Worm (Caenorhabditis elegans) whole organism, mixed stage, embryonic: ENCODE measurements around the gene his-42.
"Not testable (repeated sequence)": the region's sequence is repeated elsewhere in the genome, so short reads cannot be mapped to it uniquely, and the experiment has no call there.

Source experiments
- M03D4.4 ChIP-seq: sonication (generic microtip); optimal IDR thresholded peaks from 2 replicates; lab custom pipeline; 2017; ENCODE audit warnings: mild to moderate bottlenecking, missing genetic modification characterization, missing compliant biosample characterization
- blmp-1 ChIP-seq: fragments of 150-350 bp; optimal IDR thresholded peaks from 2 replicates; lab custom pipeline; 2014; ENCODE audit warnings: missing biosample characterization, missing genetic modification characterization
- ceh-39 ChIP-seq: fragments of 150-350 bp; optimal IDR thresholded peaks from 2 replicates; lab custom pipeline; 2014; ENCODE audit warnings: missing biosample characterization, missing genetic modification characterization
- ceh-83 ChIP-seq: fragments of 200-800 bp; sonication (Bioruptor generic); optimal IDR thresholded peaks from 2 replicates; lab custom pipeline; 2018; ENCODE audit warnings: mild to moderate bottlenecking, missing genetic modification characterization, missing compliant biosample characterization
- ces-1 ChIP-seq: fragments of 150-350 bp; optimal IDR thresholded peaks from 2 replicates; lab custom pipeline; 2014; ENCODE audit warnings: missing biosample characterization, missing genetic modification reagents, missing genetic modification characterization
- drap-1 ChIP-seq: fragments of 200-800 bp; sonication (Bioruptor generic); optimal IDR thresholded peaks from 3 replicates; lab custom pipeline; 2018; ENCODE audit warnings: mild to moderate bottlenecking, missing genetic modification characterization, missing compliant biosample characterization
- elt-1 ChIP-seq: sonication (generic microtip); optimal IDR thresholded peaks from 2 replicates; lab custom pipeline; 2017; ENCODE audit warnings: missing genetic modification characterization, mild to moderate bottlenecking, missing compliant biosample characterization, antibody characterized with exemption, moderate library complexity, borderline replicate concordance; ENCODE audit not compliant: insufficient read depth
- elt-3 ChIP-seq: fragments of 150-350 bp; optimal IDR thresholded peaks from 2 replicates; lab custom pipeline; 2014; ENCODE audit warnings: missing biosample characterization, missing genetic modification characterization
- ham-2 ChIP-seq: fragments of 200-800 bp; sonication (Bioruptor generic); optimal IDR thresholded peaks from 2 replicates; lab custom pipeline; 2018; ENCODE audit warnings: mild to moderate bottlenecking, missing genetic modification characterization, missing compliant biosample characterization
- hlh-1 ChIP-seq: fragments of 150-350 bp; optimal IDR thresholded peaks from 2 replicates; lab custom pipeline; 2014; ENCODE audit warnings: missing biosample characterization, missing genetic modification reagents, missing genetic modification characterization
- lin-13 ChIP-seq: fragments of 150-350 bp; optimal IDR thresholded peaks from 2 replicates; lab custom pipeline; 2014; ENCODE audit warnings: missing biosample characterization, missing genetic modification characterization
- lin-32 ChIP-seq: fragments of 200-800 bp; sonication (Bioruptor generic); optimal IDR thresholded peaks from 2 replicates; lab custom pipeline; 2018; ENCODE audit warnings: mild to moderate bottlenecking, missing genetic modification characterization, missing compliant biosample characterization
- lsy-2 ChIP-seq: fragments of 150-350 bp; optimal IDR thresholded peaks from 2 replicates; lab custom pipeline; 2014; ENCODE audit warnings: missing biosample characterization, missing genetic modification characterization
- mab-5 ChIP-seq: fragments of 150-350 bp; optimal IDR thresholded peaks from 2 replicates; lab custom pipeline; 2014; ENCODE audit warnings: missing biosample characterization, missing genetic modification characterization
- mep-1 ChIP-seq: fragments of 150-350 bp; optimal IDR thresholded peaks from 2 replicates; lab custom pipeline; 2017; ENCODE audit warnings: missing biosample characterization, missing genetic modification reagents, missing genetic modification characterization, inconsistent platforms
- mls-2 ChIP-seq: sonication (generic microtip); optimal IDR thresholded peaks from 2 replicates; lab custom pipeline; 2016; ENCODE audit warnings: mild to moderate bottlenecking, missing genetic modification characterization, moderate library complexity, missing compliant biosample characterization
- nhr-2 ChIP-seq: fragments of 150-350 bp; optimal IDR thresholded peaks from 2 replicates; lab custom pipeline; 2014; ENCODE audit warnings: missing biosample characterization, missing genetic modification characterization
- nhr-237 ChIP-seq: fragments of 150-350 bp; optimal IDR thresholded peaks from 2 replicates; lab custom pipeline; 2014; ENCODE audit warnings: missing biosample characterization, missing genetic modification characterization
- nhr-28 ChIP-seq: fragments of 150-350 bp; optimal IDR thresholded peaks from 2 replicates; lab custom pipeline; 2014; ENCODE audit warnings: missing biosample characterization, missing genetic modification characterization
- nhr-76 ChIP-seq: sonication (generic microtip); optimal IDR thresholded peaks from 2 replicates; lab custom pipeline; 2017; ENCODE audit warnings: missing biosample characterization, missing genetic modification characterization
- pha-4 ChIP-seq: fragments of 150-350 bp; optimal IDR thresholded peaks from 2 replicates; lab custom pipeline; 2018; ENCODE audit warnings: missing biosample characterization, missing genetic modification reagents, missing genetic modification characterization
- sem-2 ChIP-seq: fragments of 200-800 bp; sonication (Bioruptor generic); optimal IDR thresholded peaks from 2 replicates; lab custom pipeline; 2018; ENCODE audit warnings: mild to moderate bottlenecking, missing genetic modification characterization, missing compliant biosample characterization
- sptf-1 ChIP-seq: sonication (generic microtip); optimal IDR thresholded peaks from 2 replicates; lab custom pipeline; 2017; ENCODE audit warnings: mild to moderate bottlenecking, missing genetic modification characterization, moderate library complexity, missing compliant biosample characterization
- tbx-8 ChIP-seq: fragments of 200-800 bp; sonication (Bioruptor generic); optimal IDR thresholded peaks from 2 replicates; lab custom pipeline; 2018; ENCODE audit warnings: mild to moderate bottlenecking, missing genetic modification characterization, moderate library complexity, missing compliant biosample characterization
- unc-120 ChIP-seq: sonication (generic microtip); optimal IDR thresholded peaks from 2 replicates; lab custom pipeline; 2017; ENCODE audit warnings: missing genetic modification characterization, missing compliant biosample characterization; ENCODE audit not compliant: poor library complexity, severe bottlenecking
- unc-39 ChIP-seq: fragments of 150-350 bp; optimal IDR thresholded peaks from 2 replicates; lab custom pipeline; 2014; ENCODE audit warnings: missing biosample characterization, missing genetic modification characterization
- unc-62 ChIP-seq: fragments of 150-350 bp; optimal IDR thresholded peaks from 2 replicates; lab custom pipeline; 2014; ENCODE audit warnings: missing biosample characterization, missing genetic modification reagents, missing genetic modification characterization
- zip-8 ChIP-seq: fragments of 150-350 bp; optimal IDR thresholded peaks from 2 replicates; lab custom pipeline; 2014; ENCODE audit warnings: missing biosample characterization, missing genetic modification characterization
- ztf-11 ChIP-seq: fragments of 150-350 bp; optimal IDR thresholded peaks from 2 replicates; lab custom pipeline; 2014; ENCODE audit warnings: missing biosample characterization, missing genetic modification characterization

his-42 gene

DNA sequence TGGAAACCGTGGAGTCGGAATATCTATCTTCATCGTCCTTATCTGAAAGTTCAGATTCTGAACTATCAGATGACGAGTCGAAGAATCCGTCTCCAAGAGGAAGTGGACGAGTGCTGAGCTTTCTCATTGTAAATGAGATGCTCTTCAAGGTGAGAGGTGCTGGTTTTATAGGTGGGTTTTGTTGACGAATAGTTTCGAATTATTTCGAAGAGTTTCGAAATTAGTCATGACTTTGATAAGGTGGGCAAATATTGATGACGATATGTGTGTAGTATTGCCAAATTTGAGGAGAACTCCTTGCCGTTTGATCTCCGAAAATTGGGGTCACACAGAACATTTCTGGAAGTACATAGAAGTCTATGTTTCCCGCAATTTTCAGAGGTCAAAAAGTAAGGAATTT is 5.0 kb upstream of the his-42 start, which contains the start of gene F08G2.5:
TSS of gene F08G2.5 (minus strand) at position 127 of the 400 bp plus-strand sequence.
- no peak for TF ChIP-seq drap-1 (GFP tag; lab: Kevin White, UChicago)
- TF ChIP-seq elt-1 (tag; lab: Kevin White, UChicago): no peak
- TF ChIP-seq lin-13 (tag; lab: Kevin White, UChicago): no peak
- no peak for TF ChIP-seq hlh-1 (tag; lab: Kevin White, UChicago)
- no peak for TF ChIP-seq blmp-1 (tag; lab: Kevin White, UChicago)
- no peak for TF ChIP-seq lin-32
- TF ChIP-seq sem-2 (GFP tag; lab: Kevin White, UChicago): no peak
- no peak for TF ChIP-seq ztf-11 (tag; lab: Kevin White, UChicago)
- no peak for TF ChIP-seq mls-2
- TF ChIP-seq nhr-76: no peak
- no peak for TF ChIP-seq tbx-8 (GFP tag; lab: Kevin White, UChicago)
- no peak for TF ChIP-seq unc-39 (tag; lab: Kevin White, UChicago)
- TF ChIP-seq nhr-28 (tag; lab: Kevin White, UChicago): no peak
- TF ChIP-seq mab-5 (tag; lab: Kevin White, UChicago): no peak
- no peak for TF ChIP-seq mep-1 (tag; lab: Kevin White, UChicago)
- no peak for TF ChIP-seq ceh-39 (tag; lab: Kevin White, UChicago)
- no peak for TF ChIP-seq nhr-2

DNA sequence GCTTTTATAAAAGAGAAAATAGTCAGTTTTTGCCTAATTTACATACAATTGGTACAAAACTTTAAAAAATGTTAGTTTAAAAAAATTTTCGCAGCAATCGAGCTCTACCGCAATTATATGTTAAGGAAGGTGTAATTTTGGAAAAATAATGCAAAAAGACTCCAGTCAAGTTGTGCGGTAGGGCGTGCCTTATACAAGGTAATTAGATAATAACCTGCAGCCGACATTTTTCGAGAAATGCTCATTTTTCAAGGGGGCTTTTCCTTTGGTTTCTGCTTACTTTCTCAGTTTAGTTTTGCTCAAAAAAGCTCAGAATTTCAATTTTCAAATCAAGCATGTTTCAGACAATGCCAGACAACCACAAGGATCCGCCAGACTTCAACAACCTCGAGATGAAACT is 1.8 kb upstream of the his-42 start, which contains the start of gene F08G2.4:
TSS of gene F08G2.4 (plus strand) at position 348 of the 400 bp plus-strand sequence.
- TF ChIP-seq ces-1 (GFP tag; lab: Kevin White, UChicago) (peak; percentile 29), M03D4.4 (tag; lab: Kevin White, UChicago) (no peak), zip-8 (tag; lab: Kevin White, UChicago) (no peak), sptf-1 (tag; lab: Kevin White, UChicago) (no peak)

DNA sequence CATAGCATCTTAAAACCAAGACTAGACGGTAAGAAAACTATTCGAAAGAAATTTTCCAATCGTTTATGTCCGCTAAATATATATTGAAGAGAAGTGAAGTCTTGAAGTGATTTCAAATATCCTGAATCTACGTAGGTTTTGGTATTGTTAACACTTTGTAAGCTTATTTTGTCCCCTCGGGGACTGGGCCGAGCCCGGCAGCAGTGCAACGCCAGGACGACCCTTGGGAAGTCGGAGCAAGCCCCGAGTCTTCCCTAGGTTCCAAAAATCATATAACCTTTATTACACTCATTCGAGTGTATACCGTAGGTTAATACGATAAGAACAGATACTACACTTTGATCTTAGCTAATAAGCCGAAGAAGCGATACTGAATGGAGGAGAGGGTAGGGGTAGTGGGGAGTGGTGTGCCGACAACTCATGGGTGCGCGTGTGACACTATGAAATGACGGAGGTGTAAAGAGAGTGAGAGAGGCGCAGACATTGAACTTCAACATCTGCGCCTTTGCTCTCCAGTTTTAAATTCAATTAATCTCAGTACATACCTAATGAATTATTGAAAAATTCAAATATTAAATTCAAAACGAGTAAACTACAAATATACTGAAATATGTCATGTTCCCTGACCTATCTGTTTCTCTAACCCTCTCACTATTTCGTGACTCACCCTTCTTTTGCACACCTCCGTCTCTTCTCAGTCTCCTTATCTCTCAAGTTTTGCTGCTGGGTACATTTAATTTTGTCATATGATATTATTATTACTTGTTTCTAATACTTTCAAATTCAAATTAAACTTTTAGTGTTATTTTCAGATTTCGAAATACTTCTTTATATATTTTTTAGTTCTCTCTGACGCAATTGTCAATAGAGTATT is 863 bp upstream of the his-42 start:
- TF ChIP-seq ceh-83 (GFP tag; lab: Kevin White, UChicago): peak; percentile 17
- TF ChIP-seq ces-1 (GFP tag; lab: Kevin White, UChicago): peak; percentile 43
- peak; percentile 18 for TF ChIP-seq M03D4.4 (tag; lab: Kevin White, UChicago)
- TF ChIP-seq nhr-2: peak; percentile 29
- TF ChIP-seq ham-2 (GFP tag; lab: Kevin White, UChicago): peak; percentile 13

DNA sequence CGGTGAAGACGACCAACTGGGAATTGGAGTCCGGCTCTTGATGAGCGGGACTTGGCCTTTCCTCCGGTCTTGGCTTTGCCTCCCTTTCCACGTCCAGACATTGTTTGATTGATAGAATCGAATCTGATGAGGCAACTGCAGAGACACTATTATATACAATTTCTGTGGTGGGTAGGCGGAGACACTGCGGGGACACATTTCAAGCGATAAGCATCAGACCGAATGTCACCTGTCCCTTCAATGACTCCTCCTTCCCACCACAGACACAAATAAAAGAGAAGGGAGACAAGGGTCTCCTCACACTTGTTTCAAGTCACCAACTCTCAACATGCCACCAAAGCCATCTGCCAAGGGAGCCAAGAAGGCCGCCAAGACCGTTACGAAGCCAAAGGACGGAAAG is 10.5 kb downstream of the his-42 start, which contains the start of gene his-16:
TSS of gene his-16 (minus strand) at position 101 of the 400 bp plus-strand sequence.
- TF ChIP-seq nhr-28, M03D4.4, ceh-39 (tag; lab: Kevin White, UChicago): not testable (repeated sequence)
- TF ChIP-seq, all 35 proteins: peak for 0; not testable (repeated sequence) for 35

DNA sequence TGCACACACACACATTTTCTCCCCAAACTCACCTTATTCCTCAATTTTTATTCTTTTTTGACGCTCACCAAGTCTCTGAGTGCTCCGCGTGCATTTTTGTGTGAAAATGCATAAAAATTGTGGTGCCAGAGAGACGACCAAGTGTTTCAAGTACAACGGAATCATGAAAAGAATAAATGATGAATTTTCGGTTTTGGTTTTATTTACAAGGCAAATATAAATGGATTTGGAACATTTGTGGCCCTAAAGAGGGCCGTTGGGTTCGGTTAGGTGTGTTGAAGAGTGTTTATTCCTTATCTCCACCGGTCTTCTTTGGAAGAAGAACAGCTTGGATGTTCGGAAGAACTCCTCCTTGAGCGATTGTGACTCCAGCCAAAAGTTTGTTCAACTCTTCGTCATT is 11.0 kb downstream of the his-42 start:
- peak; percentile 32 for TF ChIP-seq ceh-39 (tag; lab: Kevin White, UChicago)

DNA sequence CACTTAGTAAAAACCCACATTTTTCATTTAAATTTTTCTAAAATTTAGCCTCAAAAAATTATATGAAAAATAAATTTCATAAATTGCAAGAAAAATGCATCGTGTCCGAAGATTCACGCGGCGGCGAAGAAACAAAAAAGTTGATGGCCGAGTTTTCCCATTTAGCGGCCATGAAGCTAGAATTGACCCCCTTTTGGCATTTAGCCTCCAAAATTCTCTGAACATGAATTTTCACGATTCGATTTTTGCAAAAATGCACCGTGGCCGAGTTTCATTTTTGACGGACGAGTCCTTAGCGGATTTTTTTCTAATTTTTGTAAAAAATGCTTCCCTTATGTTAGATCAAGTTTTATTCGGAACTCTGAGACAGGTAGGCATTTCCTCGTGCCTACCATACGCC is 13.0 kb downstream of the his-42 start:
- TF ChIP-seq hlh-1 (tag; lab: Kevin White, UChicago) (no peak), lin-13 (tag; lab: Kevin White, UChicago) (no peak), zip-8 (tag; lab: Kevin White, UChicago) (no peak), pha-4 (no peak), nhr-28 (tag; lab: Kevin White, UChicago) (no peak), ztf-11 (tag; lab: Kevin White, UChicago) (no peak), unc-120 (tag; lab: Kevin White, UChicago) (no peak), lsy-2 (tag; lab: Kevin White, UChicago) (no peak), elt-3 (tag; lab: Kevin White, UChicago) (no peak), sem-2 (GFP tag; lab: Kevin White, UChicago) (no peak), nhr-2 (no peak), unc-62 (GFP tag; lab: Kevin White, UChicago) (no peak), ham-2 (GFP tag; lab: Kevin White, UChicago) (no peak), nhr-237 (tag; lab: Kevin White, UChicago) (no peak), mab-5 (tag; lab: Kevin White, UChicago) (no peak), lin-32 (no peak), elt-1 (tag; lab: Kevin White, UChicago) (no peak), drap-1 (GFP tag; lab: Kevin White, UChicago) (no peak)
